Fruit fly (Drosophila melanogaster) S2 (cell line): ENCODE results near the gene CG8001.

ENCODE experiments used
- CG8478 ChIP-seq: fragments of >200 bp; optimal IDR thresholded peaks from 2 replicates; lab custom pipeline; 2018
- CTCF ChIP-seq, 2 experiments: fragments of >200 bp; optimal IDR thresholded peaks; 2 replicates each; lab custom pipeline; 2018

DNA sequence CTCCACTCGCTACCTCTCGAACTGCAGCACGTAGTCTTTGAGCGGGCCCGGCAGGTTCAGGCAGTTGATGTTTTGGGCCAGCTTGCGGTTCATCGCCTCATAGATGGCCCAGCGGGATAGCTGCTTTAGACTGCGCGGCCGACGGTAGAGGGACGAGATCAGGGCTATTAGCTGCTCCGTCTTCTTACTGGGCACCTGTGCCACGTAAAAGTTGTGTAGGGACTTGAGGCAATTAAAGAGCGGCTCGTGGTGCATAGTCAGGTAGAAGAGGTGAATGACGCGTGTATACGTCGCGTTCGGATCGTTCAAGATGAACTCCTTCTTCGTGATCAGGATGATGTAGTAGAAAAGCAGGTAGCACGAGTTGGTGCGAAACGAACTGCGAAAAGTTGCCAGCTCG lies 16.6 kb downstream of the CG8001 start:
- TF ChIP-seq CG8478 (lab: Kevin White, UChicago) (no peak), CTCF (optimal IDR thresholded peaks at IDR 0.05; lab: Kevin White, UChicago) (no peak)
